Worm (Caenorhabditis elegans) whole organism, L4 larva: ENCODE measurements around the gene F55G7.4.

ENCODE experiments used
- lsy-2 ChIP-seq, 2 experiments: fragments of 150-350 bp in 1 of 2; sonication (generic microtip) in 1 of 2; optimal IDR thresholded peaks; 2 replicates each; lab custom pipeline; 2014 to 2017; ENCODE audit warnings: missing biosample characterization in 2 of 2, missing genetic modification characterization in 2 of 2
- nhr-6 ChIP-seq: fragments of 150-350 bp; optimal IDR thresholded peaks from 2 replicates; lab custom pipeline; 2014; ENCODE audit warnings: missing biosample characterization, missing genetic modification characterization

DNA sequence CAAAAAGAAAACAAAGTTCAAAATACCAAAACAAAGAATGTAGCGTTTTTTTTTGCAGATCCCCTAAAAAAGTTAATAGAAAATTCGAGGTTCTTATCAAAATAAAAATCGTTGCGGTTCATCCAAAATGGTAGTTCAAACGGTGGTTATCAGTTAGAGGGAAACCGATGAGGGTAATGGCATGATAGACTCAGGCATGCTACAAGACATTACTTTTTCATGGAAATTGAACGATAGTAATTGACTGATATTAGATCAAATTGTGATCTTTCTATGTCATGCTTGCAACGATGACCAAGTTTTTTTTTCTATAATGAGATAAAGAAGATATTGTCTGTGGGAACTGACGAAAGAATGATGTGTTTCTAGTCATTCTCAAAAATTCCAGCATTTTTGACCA, 36.9 kb downstream of the F55G7.4 start:
- TF ChIP-seq nhr-6 (tag; lab: Kevin White, UChicago) (no peak), lsy-2 (tag; optimal IDR thresholded peaks at IDR 0.05; lab: Kevin White, UChicago) (no peak)
